Worm (Caenorhabditis elegans) whole organism, early embryonic: ENCODE measurements around the gene nos-3.

Experiments
- B0310.2 ChIP-seq: sonication (generic microtip); optimal IDR thresholded peaks from 2 replicates; lab custom pipeline; 2016; ENCODE audit warnings: mild to moderate bottlenecking, missing genetic modification characterization, missing compliant biosample characterization
- aly-1 ChIP-seq: sonication (generic microtip); optimal IDR thresholded peaks from 2 replicates; lab custom pipeline; 2016; ENCODE audit warnings: missing genetic modification characterization, missing compliant biosample characterization
- ama-1 ChIP-seq: fragments of 150-350 bp; optimal IDR thresholded peaks from 2 replicates; lab custom pipeline; 2014
- flt-1 ChIP-seq: fragments of 200-800 bp; sonication (Bioruptor generic); IDR thresholded peaks from 2 replicates; pipeline ENCODE4 v1.3.6; 2022; ENCODE audit warnings: missing genetic modification characterization, missing compliant biosample characterization
- hnd-1 ChIP-seq: sonication (generic microtip); optimal IDR thresholded peaks from 2 replicates; lab custom pipeline; 2016; ENCODE audit warnings: missing genetic modification characterization, missing compliant biosample characterization
- pes-1 ChIP-seq: fragments of 200-800 bp; sonication (Bioruptor generic); IDR thresholded peaks from 2 replicates; pipeline ENCODE4 v1.3.6; 2022; ENCODE audit warnings: missing genetic modification reagents, missing genetic modification characterization, missing compliant biosample characterization
- sea-1 ChIP-seq: fragments of 200-800 bp; sonication (Bioruptor generic); conservative IDR thresholded peaks from 2 replicates; pipeline ENCODE4 v1.3.6; 2022; ENCODE audit warnings: missing genetic modification characterization, missing compliant biosample characterization
- tra-4 ChIP-seq: sonication (generic microtip); optimal IDR thresholded peaks from 2 replicates; lab custom pipeline; 2017; ENCODE audit warnings: missing genetic modification characterization, missing compliant biosample characterization

- TF ChIP-seq aly-1 = no peak
- TF ChIP-seq ama-1 (lab: Kevin White, UChicago) = no peak
- TF ChIP-seq sea-1 = no peak
- TF ChIP-seq pes-1 = no peak
- TF ChIP-seq B0310.2 (tag; lab: Kevin White, UChicago) = no peak
- TF ChIP-seq tra-4 (tag; lab: Kevin White, UChicago) = no peak
- no peak for TF ChIP-seq flt-1
- no peak for TF ChIP-seq hnd-1
Observed at ce11 chrII:9703601-9704000, 42.5 kb upstream of the nos-3 start, which contains the start of gene mop-25.2.
